Fruit fly (Drosophila melanogaster) whole organism, embryonic: Measurements from ENCODE around the gene Dhc62B.

Experiments used
- Asciz ChIP-seq: fragments of 200-800 bp; sonication (Bioruptor generic); optimal IDR thresholded peaks from 2 replicates; lab custom pipeline; 2017; ENCODE audit warnings: missing biosample characterization, mild to moderate bottlenecking, missing genetic modification characterization, missing genetic modification reagents
- Bdp1 ChIP-seq: fragments of 200-800 bp; sonication (Bioruptor generic); optimal IDR thresholded peaks from 3 replicates; lab custom pipeline; 2016; ENCODE audit warnings: missing biosample characterization, missing genetic modification characterization
- Blimp-1 ChIP-seq: fragments of 200-800 bp; sonication (Bioruptor generic); optimal IDR thresholded peaks from 3 replicates; lab custom pipeline; 2018; ENCODE audit warnings: missing biosample characterization, missing genetic modification characterization, mild to moderate bottlenecking, moderate library complexity, missing genetic modification reagents
- CG1024 ChIP-seq: fragments of 200-800 bp; sonication (Bioruptor generic); IDR thresholded peaks from 2 replicates; pipeline ENCODE4 v1.3.6; 2022; ENCODE audit warnings: missing biosample characterization, missing genetic modification characterization
- CG10274 ChIP-seq: fragments of 200-800 bp; sonication (Bioruptor generic); optimal IDR thresholded peaks from 3 replicates; lab custom pipeline; 2017; ENCODE audit warnings: missing biosample characterization, mild to moderate bottlenecking, missing genetic modification characterization
- CG10431 ChIP-seq: fragments of 200-800 bp; sonication (Bioruptor generic); optimal IDR thresholded peaks from 3 replicates; lab custom pipeline; 2018; ENCODE audit warnings: missing biosample characterization, mild to moderate bottlenecking, missing genetic modification characterization
- CG12104 ChIP-seq: fragments of 200-800 bp; sonication (Bioruptor generic); optimal IDR thresholded peaks from 3 replicates; lab custom pipeline; 2016; ENCODE audit warnings: missing biosample characterization, missing genetic modification characterization
- CG12769 ChIP-seq: fragments of 200-800 bp; sonication (Bioruptor generic); optimal IDR thresholded peaks from 2 replicates; lab custom pipeline; 2019; ENCODE audit warnings: missing biosample characterization, mild to moderate bottlenecking, missing genetic modification characterization, moderate library complexity
- CG15269 ChIP-seq: fragments of 200-800 bp; sonication (Bioruptor generic); optimal IDR thresholded peaks from 2 replicates; lab custom pipeline; 2018; ENCODE audit warnings: missing biosample characterization, mild to moderate bottlenecking, missing genetic modification characterization, moderate library complexity
- CG1529 ChIP-seq: fragments of 200-800 bp; sonication (Bioruptor generic); optimal IDR thresholded peaks from 3 replicates; lab custom pipeline; 2018; ENCODE audit warnings: missing biosample characterization, missing genetic modification characterization
- CG1647 ChIP-seq: fragments of 200-800 bp; sonication (Bioruptor generic); optimal IDR thresholded peaks from 3 replicates; lab custom pipeline; 2016; ENCODE audit warnings: missing biosample characterization, missing genetic modification characterization
- CG18599 ChIP-seq: fragments of 200-800 bp; sonication (Bioruptor generic); optimal IDR thresholded peaks from 3 replicates; lab custom pipeline; 2017; ENCODE audit warnings: missing biosample characterization, missing genetic modification characterization, mild to moderate bottlenecking, moderate library complexity, missing genetic modification reagents
- CG18764 ChIP-seq: fragments of 200-800 bp; sonication (Bioruptor generic); optimal IDR thresholded peaks from 3 replicates; lab custom pipeline; 2016; ENCODE audit warnings: missing biosample characterization, missing genetic modification characterization
- CG2116 ChIP-seq: fragments of 200-800 bp; sonication (Bioruptor generic); optimal IDR thresholded peaks from 3 replicates; lab custom pipeline; 2018; ENCODE audit warnings: missing biosample characterization, mild to moderate bottlenecking, missing genetic modification characterization
- CG2889 ChIP-seq: fragments of 200-800 bp; sonication (Bioruptor generic); IDR thresholded peaks from 3 replicates; pipeline ENCODE4 v1.3.6; 2022; ENCODE audit warnings: missing biosample characterization, missing genetic modification characterization
- CG31441 ChIP-seq: fragments of 200-800 bp; sonication (Bioruptor generic); IDR thresholded peaks from 2 replicates; pipeline ENCODE4 v1.3.6; 2022; ENCODE audit warnings: missing biosample characterization, missing genetic modification characterization
- CG33213 ChIP-seq: fragments of 200-800 bp; sonication (Bioruptor generic); optimal IDR thresholded peaks from 3 replicates; lab custom pipeline; 2016; ENCODE audit warnings: missing biosample characterization, missing genetic modification characterization
- CG33557 ChIP-seq: fragments of 200-800 bp; sonication (Bioruptor generic); optimal IDR thresholded peaks from 2 replicates; lab custom pipeline; 2019; ENCODE audit warnings: missing biosample characterization, mild to moderate bottlenecking, missing genetic modification characterization, moderate library complexity
- CG4820 ChIP-seq: fragments of 200-800 bp; sonication (Bioruptor generic); optimal IDR thresholded peaks from 3 replicates; lab custom pipeline; 2016; ENCODE audit warnings: missing biosample characterization, missing genetic modification characterization
- CG7372 ChIP-seq: fragments of 200-800 bp; sonication (Bioruptor generic); IDR thresholded peaks from 2 replicates; pipeline ENCODE4 v1.3.6; 2022; ENCODE audit warnings: missing biosample characterization, missing genetic modification characterization
- CG7987 ChIP-seq: fragments of 200-800 bp; sonication (Bioruptor generic); optimal IDR thresholded peaks from 2 replicates; lab custom pipeline; 2018; ENCODE audit warnings: missing biosample characterization, mild to moderate bottlenecking, missing genetic modification characterization, moderate library complexity
- CG8765 ChIP-seq: fragments of 200-800 bp; sonication (Bioruptor generic); IDR thresholded peaks from 2 replicates; pipeline ENCODE4 v1.3.6; 2022; ENCODE audit warnings: missing biosample characterization, missing genetic modification characterization
- Fer3 ChIP-seq: fragments of 200-800 bp; sonication (Bioruptor generic); optimal IDR thresholded peaks from 2 replicates; lab custom pipeline; 2018; ENCODE audit warnings: missing biosample characterization, mild to moderate bottlenecking, missing genetic modification characterization, moderate library complexity
- HmgZ ChIP-seq: fragments of 200-800 bp; sonication (Bioruptor generic); optimal IDR thresholded peaks from 2 replicates; lab custom pipeline; 2018; ENCODE audit warnings: missing biosample characterization, mild to moderate bottlenecking, missing genetic modification characterization
- Neu2 ChIP-seq: fragments of 200-800 bp; sonication (Bioruptor generic); optimal IDR thresholded peaks from 3 replicates; lab custom pipeline; 2016; ENCODE audit warnings: missing biosample characterization, missing genetic modification characterization, borderline replicate concordance
- Opbp ChIP-seq: fragments of 200-800 bp; sonication (Bioruptor generic); IDR thresholded peaks from 3 replicates; pipeline ENCODE4 v1.3.6; 2022; ENCODE audit warnings: missing biosample characterization, missing genetic modification characterization; ENCODE audit not compliant: partially characterized antibody
- PHDP ChIP-seq: fragments of 200-800 bp; sonication (Bioruptor generic); optimal IDR thresholded peaks from 3 replicates; lab custom pipeline; 2018; ENCODE audit warnings: missing biosample characterization, mild to moderate bottlenecking, missing genetic modification characterization, moderate library complexity
- Ptx1 ChIP-seq: fragments of 200-800 bp; sonication (Bioruptor generic); IDR thresholded peaks from 2 replicates; pipeline ENCODE4 v1.3.6; 2022; ENCODE audit warnings: missing biosample characterization, missing genetic modification characterization
- Rx ChIP-seq: fragments of 200-800 bp; sonication (Bioruptor generic); IDR thresholded peaks from 2 replicates; pipeline ENCODE4 v1.3.6; 2022; ENCODE audit warnings: missing biosample characterization, missing genetic modification characterization
- Scr ChIP-seq: fragments of 200-800 bp; sonication (Bioruptor generic); IDR thresholded peaks from 2 replicates; pipeline ENCODE4 v1.3.6; 2022; ENCODE audit warnings: missing biosample characterization, missing genetic modification characterization; ENCODE audit not compliant: partially characterized antibody
- Sry-δ ChIP-seq: fragments of 200-800 bp; sonication (Bioruptor generic); optimal IDR thresholded peaks from 2 replicates; lab custom pipeline; 2016; ENCODE audit warnings: missing biosample characterization, missing genetic modification characterization
- caup ChIP-seq: fragments of 200-800 bp; sonication (Bioruptor generic); optimal IDR thresholded peaks from 3 replicates; lab custom pipeline; 2017; ENCODE audit warnings: missing biosample characterization, mild to moderate bottlenecking, missing genetic modification characterization, moderate library complexity; ENCODE audit not compliant: severe bottlenecking
- chif ChIP-seq, 2 experiments: fragments of 200-800 bp; sonication (Bioruptor generic); optimal IDR thresholded peaks; 3 replicates each; lab custom pipeline; 2016; ENCODE audit warnings: missing biosample characterization in 2 of 2, missing genetic modification characterization in 2 of 2
- dan ChIP-seq: fragments of 200-800 bp; sonication (Bioruptor generic); IDR thresholded peaks from 2 replicates; pipeline ENCODE4 v1.3.6; 2022; ENCODE audit warnings: missing biosample characterization, missing genetic modification characterization
- esg ChIP-seq: fragments of 200-800 bp; sonication (Bioruptor generic); conservative IDR thresholded peaks from 2 replicates; pipeline ENCODE4 v1.3.6; 2022; ENCODE audit warnings: missing biosample characterization, missing genetic modification characterization
- fd3F ChIP-seq: fragments of 200-800 bp; sonication (Bioruptor generic); optimal IDR thresholded peaks from 2 replicates; lab custom pipeline; 2018; ENCODE audit warnings: missing biosample characterization, mild to moderate bottlenecking, missing genetic modification characterization, moderate library complexity
- gfzf ChIP-seq: fragments of 200-800 bp; sonication (Bioruptor generic); optimal IDR thresholded peaks from 2 replicates; lab custom pipeline; 2016; ENCODE audit warnings: missing biosample characterization, mild to moderate bottlenecking, missing genetic modification characterization, moderate library complexity
- h ChIP-seq: fragments of >200 bp; optimal IDR thresholded peaks from 2 replicates; lab custom pipeline; 2017
- ken ChIP-seq: fragments of 200-800 bp; sonication (Bioruptor generic); IDR thresholded peaks from 3 replicates; pipeline ENCODE4 v1.3.6; 2022; ENCODE audit warnings: missing biosample characterization, missing genetic modification characterization
- lab ChIP-seq: fragments of 200-800 bp; sonication (Bioruptor generic); optimal IDR thresholded peaks from 3 replicates; lab custom pipeline; 2017; ENCODE audit warnings: missing biosample characterization, missing genetic modification characterization, mild to moderate bottlenecking, moderate library complexity, missing genetic modification reagents
- lov ChIP-seq, 2 experiments: fragments of 200-800 bp in 1 of 2; fragments of >200 bp in 1 of 2; sonication (Bioruptor generic) in 1 of 2; IDR thresholded peaks in 1 of 2; optimal IDR thresholded peaks in 1 of 2; 2 replicates in 1 of 2; 3 replicates in 1 of 2; pipeline versions ENCODE4 v1.3.6 to Lab custom; 2017 to 2022; ENCODE audit warnings: missing biosample characterization in 1 of 2, missing genetic modification characterization in 1 of 2
- onecut ChIP-seq: fragments of 200-800 bp; sonication (Bioruptor generic); IDR thresholded peaks from 2 replicates; pipeline ENCODE4 v1.3.6; 2022; ENCODE audit warnings: missing biosample characterization, missing genetic modification characterization
- pfk ChIP-seq: fragments of 200-800 bp; sonication (Bioruptor generic); optimal IDR thresholded peaks from 2 replicates; lab custom pipeline; 2018; ENCODE audit warnings: missing biosample characterization, mild to moderate bottlenecking, missing genetic modification characterization, moderate library complexity
- psq ChIP-seq: fragments of 200-800 bp; sonication (Bioruptor generic); optimal IDR thresholded peaks from 2 replicates; lab custom pipeline; 2017; ENCODE audit warnings: missing biosample characterization, missing genetic modification characterization
- row ChIP-seq: fragments of 200-800 bp; sonication (Bioruptor generic); IDR thresholded peaks from 3 replicates; pipeline ENCODE4 v1.3.6; 2022; ENCODE audit warnings: missing biosample characterization, missing genetic modification characterization
- sc ChIP-seq, 3 experiments: fragments of >200 bp in 2 of 3; fragments of 200-800 bp in 1 of 3; sonication (Bioruptor generic) in 1 of 3; optimal IDR thresholded peaks; 2 replicates in 2 of 3; 3 replicates in 1 of 3; lab custom pipeline; 2017; ENCODE audit warnings: mild to moderate bottlenecking in 1 of 3, missing biosample characterization in 1 of 3, missing genetic modification characterization in 1 of 3, missing genetic modification reagents in 1 of 3
- sens ChIP-seq: fragments of 200-800 bp; sonication (Bioruptor generic); peaks from one replicate; lab custom pipeline; 2016; ENCODE audit warnings: missing biosample characterization, missing genetic modification characterization
- sima ChIP-seq: fragments of 200-800 bp; sonication (Bioruptor generic); optimal IDR thresholded peaks from 2 replicates; lab custom pipeline; 2016; ENCODE audit warnings: missing biosample characterization, missing genetic modification characterization
- twi ChIP-seq: fragments of 200-800 bp; optimal IDR thresholded peaks from 2 replicates; lab custom pipeline; 2019; ENCODE audit warnings: missing biosample characterization, mild to moderate bottlenecking, missing genetic modification characterization, moderate library complexity
- unpg ChIP-seq: fragments of 200-800 bp; sonication (Bioruptor generic); optimal IDR thresholded peaks from 3 replicates; lab custom pipeline; 2018; ENCODE audit warnings: missing biosample characterization, mild to moderate bottlenecking, missing genetic modification characterization, moderate library complexity

Gene Dhc62B

dm6 chr3L:1741107-1741506, 30.5 kb downstream of the Dhc62B start (continued):
- no peak for TF ChIP-seq ken (GFP tag; lab: Robert Waterston, UW)
- no peak for TF ChIP-seq Neu2
- no peak for TF ChIP-seq Rx (GFP tag; lab: Robert Waterston, UW)
- TF ChIP-seq Asciz = no peak
- 0 out of 2 replicates have a peak, but pooled peaks have one; percentile 13 for TF ChIP-seq esg (GFP tag; lab: Robert Waterston, UW)
- TF ChIP-seq CG1024 (GFP tag; lab: Robert Waterston, UW) = no peak
- TF ChIP-seq chif (GFP tag; optimal IDR thresholded peaks at IDR 0.05; lab: Kevin White, UChicago) = no peak
- no peak for TF ChIP-seq CG12769 (tag; lab: Kevin White, UChicago)
- TF ChIP-seq psq (GFP tag; lab: Kevin White, UChicago) = no peak
- no peak for TF ChIP-seq Opbp (GFP tag; lab: Robert Waterston, UW)
- TF ChIP-seq CG10274 (GFP tag; lab: Kevin White, UChicago) = no peak
- TF ChIP-seq CG7372 (GFP tag; lab: Robert Waterston, UW) = no peak
- no peak for TF ChIP-seq Scr
- TF ChIP-seq sens (GFP tag; lab: Kevin White, UChicago) = peak; percentile 53
- TF ChIP-seq CG15269 (tag; lab: Kevin White, UChicago) = peak; percentile 13
- TF ChIP-seq CG2889 (GFP tag; lab: Robert Waterston, UW) = no peak
- TF ChIP-seq onecut (GFP tag; lab: Robert Waterston, UW) = no peak
- no peak for TF ChIP-seq sc (optimal IDR thresholded peaks at IDR 0.05; lab: Kevin White, UChicago)
- no peak for TF ChIP-seq sc (GFP tag; optimal IDR thresholded peaks at IDR 0.05; lab: Kevin White, UChicago)
- TF ChIP-seq CG12104 (GFP tag; lab: Kevin White, UChicago) = no peak
- TF ChIP-seq CG4820 = no peak
- no peak for TF ChIP-seq CG2116 (GFP tag; lab: Kevin White, UChicago)
- no peak for TF ChIP-seq unpg (GFP tag; lab: Kevin White, UChicago)
- no peak for TF ChIP-seq caup (GFP tag; lab: Kevin White, UChicago)
- no peak for TF ChIP-seq lab
- no peak for TF ChIP-seq CG31441 (GFP tag; lab: Robert Waterston, UW)
- TF ChIP-seq CG1529 (GFP tag; lab: Kevin White, UChicago) = no peak
- TF ChIP-seq dan (GFP tag; lab: Robert Waterston, UW) = no peak
- TF ChIP-seq PHDP = no peak
- TF ChIP-seq Fer3 = no peak
- TF ChIP-seq CG33557 (GFP tag; lab: Kevin White, UChicago) = no peak
- TF ChIP-seq twi (tag; lab: Kevin White, UChicago) = no peak
- TF ChIP-seq sima (GFP tag; lab: Kevin White, UChicago) = no peak
- no peak for TF ChIP-seq CG8765 (GFP tag; lab: Robert Waterston, UW)
- TF ChIP-seq CG33213 = no peak
- no peak; the same call in 1 of the 3 replicates for TF ChIP-seq row (GFP tag; lab: Robert Waterston, UW)
- TF ChIP-seq lov (optimal IDR thresholded peaks at IDR 0.05; lab: Kevin White, UChicago) = no peak
- TF ChIP-seq lov (GFP tag; IDR thresholded peaks at IDR 0.05; lab: Robert Waterston, UW) = no peak
- no peak for TF ChIP-seq CG1647 (GFP tag; lab: Kevin White, UChicago)
- no peak for TF ChIP-seq Bdp1
- no peak for TF ChIP-seq CG18764
- no peak for TF ChIP-seq Blimp-1 (GFP tag; lab: Kevin White, UChicago)
- TF ChIP-seq CG7987 (GFP tag; lab: Kevin White, UChicago) = no peak
- TF ChIP-seq Ptx1 = peak; percentile 34; the same call in 1 of the 2 replicates
- TF ChIP-seq CG10431 = no peak
- TF ChIP-seq Sry-δ = no peak
- no peak for TF ChIP-seq CG18599 (GFP tag; lab: Kevin White, UChicago)
- TF ChIP-seq h (lab: Kevin White, UChicago) = no peak
- no peak for TF ChIP-seq pfk (GFP tag; lab: Kevin White, UChicago)
- TF ChIP-seq fd3F (GFP tag; lab: Kevin White, UChicago) = peak; percentile 14
- TF ChIP-seq HmgZ (tag; lab: Kevin White, UChicago) = no peak
- no peak for TF ChIP-seq gfzf (GFP tag; lab: Kevin White, UChicago)
